Worm (Caenorhabditis elegans) whole organism, L4 larva: ENCODE results near the gene F56D6.18.
A peak's percentile ranks its signal among the peaks of the same experiment; 100 is the strongest.

ENCODE experiments used
- D1046.2 ChIP-seq: fragments of 200-800 bp; sonication (Bioruptor generic); IDR thresholded peaks from 2 replicates; pipeline ENCODE4 v1.3.6; 2022; ENCODE audit warnings: missing genetic modification characterization, missing compliant biosample characterization
- F10B5.3 ChIP-seq: sonication (generic microtip); optimal IDR thresholded peaks from 2 replicates; lab custom pipeline; 2016; ENCODE audit warnings: mild to moderate bottlenecking, missing genetic modification characterization, missing compliant biosample characterization
- F37D6.2 ChIP-seq: sonication (generic microtip); optimal IDR thresholded peaks from 2 replicates; lab custom pipeline; 2016; ENCODE audit warnings: mild to moderate bottlenecking, missing genetic modification characterization, missing compliant biosample characterization
- F49E8.2 ChIP-seq: sonication (generic microtip); optimal IDR thresholded peaks from 2 replicates; lab custom pipeline; 2016; ENCODE audit warnings: missing compliant biosample characterization, mild to moderate bottlenecking, missing genetic modification characterization, borderline replicate concordance
- R02D3.7 ChIP-seq: fragments of 150-350 bp; sonication (generic microtip); optimal IDR thresholded peaks from 3 replicates; lab custom pipeline; 2014; ENCODE audit warnings: missing biosample characterization, missing genetic modification characterization
- Y105C5A.15 ChIP-seq: fragments of 200-800 bp; sonication (Bioruptor generic); IDR thresholded peaks from 2 replicates; pipeline ENCODE4 v1.3.6; 2022; ENCODE audit warnings: missing genetic modification characterization, missing compliant biosample characterization
- Y5F2A.4 ChIP-seq: fragments of 200-800 bp; sonication (Bioruptor generic); optimal IDR thresholded peaks from 2 replicates; lab custom pipeline; 2018; ENCODE audit warnings: mild to moderate bottlenecking, missing genetic modification characterization, missing compliant biosample characterization
- ZK337.2 ChIP-seq: fragments of 200-800 bp; sonication (Bioruptor generic); IDR thresholded peaks from 2 replicates; pipeline ENCODE4 v1.3.6; 2022; ENCODE audit warnings: missing genetic modification reagents, missing genetic modification characterization, missing compliant biosample characterization
- ZK546.5 ChIP-seq, 2 experiments: sonication (generic microtip); optimal IDR thresholded peaks; 2 replicates each; lab custom pipeline; 2017; ENCODE audit warnings: missing biosample characterization in 2 of 2, missing genetic modification characterization in 2 of 2
- aha-1 ChIP-seq: fragments of 150-350 bp; peaks from one replicate; lab custom pipeline; 2014; ENCODE audit warnings: missing biosample characterization, missing genetic modification characterization
- aly-2 ChIP-seq: sonication (generic microtip); optimal IDR thresholded peaks from 2 replicates; lab custom pipeline; 2018; ENCODE audit warnings: missing biosample characterization, missing genetic modification characterization
- arid-1 ChIP-seq: fragments of 200-800 bp; sonication (Bioruptor generic); conservative IDR thresholded peaks from 2 replicates; pipeline ENCODE4 v1.3.6; 2022; ENCODE audit warnings: missing genetic modification reagents, missing genetic modification characterization, missing compliant biosample characterization
- ceh-44 ChIP-seq: fragments of 200-800 bp; sonication (Bioruptor generic); IDR thresholded peaks from 2 replicates; pipeline ENCODE4 v1.3.6; 2022; ENCODE audit warnings: missing genetic modification reagents, missing genetic modification characterization, missing compliant biosample characterization
- ceh-62 ChIP-seq: sonication (generic microtip); optimal IDR thresholded peaks from 2 replicates; lab custom pipeline; 2017; ENCODE audit warnings: missing biosample characterization, missing genetic modification characterization
- ceh-82 ChIP-seq: sonication (generic microtip); optimal IDR thresholded peaks from 2 replicates; lab custom pipeline; 2017; ENCODE audit warnings: missing biosample characterization, missing genetic modification characterization
- ces-1 ChIP-seq: fragments of 150-350 bp; sonication (generic microtip); optimal IDR thresholded peaks from 4 replicates; lab custom pipeline; 2014; ENCODE audit warnings: missing biosample characterization, missing genetic modification reagents, missing genetic modification characterization
- cey-2 ChIP-seq: sonication (generic microtip); optimal IDR thresholded peaks from 3 replicates; lab custom pipeline; 2017; ENCODE audit warnings: missing genetic modification characterization, mild to moderate bottlenecking, missing compliant biosample characterization, antibody characterized with exemption, borderline replicate concordance; ENCODE audit not compliant: insufficient read depth
- daf-19 ChIP-seq: fragments of 200-800 bp; sonication (Bioruptor generic); conservative IDR thresholded peaks from 2 replicates; pipeline ENCODE4 v1.3.6; 2022; ENCODE audit warnings: missing genetic modification characterization, missing compliant biosample characterization
- dmd-6 ChIP-seq: fragments of 200-800 bp; sonication (Bioruptor generic); IDR thresholded peaks from 2 replicates; pipeline ENCODE4 v1.3.6; 2022; ENCODE audit warnings: missing genetic modification reagents, missing genetic modification characterization, missing compliant biosample characterization
- dmd-8 ChIP-seq: fragments of 200-800 bp; sonication (Bioruptor generic); IDR thresholded peaks from 2 replicates; pipeline ENCODE4 v1.3.6; 2022; ENCODE audit warnings: missing genetic modification characterization, missing compliant biosample characterization
- duxl-1 ChIP-seq: sonication (generic microtip); optimal IDR thresholded peaks from 2 replicates; lab custom pipeline; 2016; ENCODE audit warnings: mild to moderate bottlenecking, missing genetic modification characterization, moderate library complexity, missing compliant biosample characterization; ENCODE audit not compliant: poor library complexity
- dve-1 ChIP-seq: sonication (generic microtip); optimal IDR thresholded peaks from 2 replicates; lab custom pipeline; 2017; ENCODE audit warnings: antibody characterized with exemption, mild to moderate bottlenecking, missing genetic modification characterization, missing compliant biosample characterization; ENCODE audit not compliant: insufficient read depth
- egl-43 ChIP-seq: fragments of 200-800 bp; sonication (Bioruptor generic); IDR thresholded peaks from 2 replicates; pipeline ENCODE4 v1.3.6; 2022; ENCODE audit warnings: missing genetic modification reagents, missing genetic modification characterization, missing compliant biosample characterization
- fos-1 ChIP-seq: fragments of 150-350 bp; optimal IDR thresholded peaks from 2 replicates; lab custom pipeline; 2014; ENCODE audit warnings: missing biosample characterization, missing genetic modification characterization
- gei-8 ChIP-seq: fragments of 200-800 bp; sonication (Bioruptor generic); optimal IDR thresholded peaks from 2 replicates; lab custom pipeline; 2018; ENCODE audit warnings: mild to moderate bottlenecking, missing genetic modification characterization, missing compliant biosample characterization
- lin-1 ChIP-seq: fragments of 200-800 bp; sonication (Bioruptor generic); IDR thresholded peaks from 2 replicates; pipeline ENCODE4 v1.3.6; 2022; ENCODE audit warnings: missing genetic modification reagents, missing genetic modification characterization, missing compliant biosample characterization
- lin-13 ChIP-seq: fragments of 150-350 bp; optimal IDR thresholded peaks from 2 replicates; lab custom pipeline; 2014; ENCODE audit warnings: missing biosample characterization, missing genetic modification reagents, missing genetic modification characterization
- lin-15B ChIP-seq: fragments of 150-350 bp; sonication (generic microtip); optimal IDR thresholded peaks from 3 replicates; lab custom pipeline; 2014; ENCODE audit warnings: missing biosample characterization, missing genetic modification characterization
- lin-39 ChIP-seq: fragments of 150-350 bp; optimal IDR thresholded peaks from 2 replicates; lab custom pipeline; 2014; ENCODE audit warnings: missing biosample characterization, missing genetic modification reagents, missing genetic modification characterization
- lir-3 ChIP-seq: sonication (generic microtip); optimal IDR thresholded peaks from 2 replicates; lab custom pipeline; 2016; ENCODE audit warnings: mild to moderate bottlenecking, missing genetic modification characterization, missing compliant biosample characterization
- mdl-1 ChIP-seq, 2 experiments: fragments of 150-350 bp in 1 of 2; sonication (generic microtip) in 1 of 2; optimal IDR thresholded peaks; 2 replicates each; lab custom pipeline; 2014 to 2017; ENCODE audit warnings: missing biosample characterization in 2 of 2, missing genetic modification characterization in 2 of 2
- mep-1 ChIP-seq: fragments of 150-350 bp; sonication (generic microtip); optimal IDR thresholded peaks from 3 replicates; lab custom pipeline; 2014; ENCODE audit warnings: missing biosample characterization, missing genetic modification characterization
- nhr-11 ChIP-seq: fragments of 150-350 bp; optimal IDR thresholded peaks from 2 replicates; lab custom pipeline; 2014; ENCODE audit warnings: missing biosample characterization, missing genetic modification characterization
- nhr-237 ChIP-seq: sonication (generic microtip); optimal IDR thresholded peaks from 2 replicates; lab custom pipeline; 2017; ENCODE audit warnings: missing biosample characterization, missing genetic modification characterization
- nhr-28 ChIP-seq: fragments of 150-350 bp; optimal IDR thresholded peaks from 2 replicates; lab custom pipeline; 2014; ENCODE audit warnings: missing biosample characterization, missing genetic modification characterization
- nhr-48 ChIP-seq: sonication (generic microtip); optimal IDR thresholded peaks from 2 replicates; lab custom pipeline; 2016; ENCODE audit warnings: mild to moderate bottlenecking, missing genetic modification characterization, missing compliant biosample characterization
- nhr-6 ChIP-seq: fragments of 150-350 bp; optimal IDR thresholded peaks from 2 replicates; lab custom pipeline; 2014; ENCODE audit warnings: missing biosample characterization, missing genetic modification characterization
- nhr-76 ChIP-seq: fragments of 150-350 bp; optimal IDR thresholded peaks from 2 replicates; lab custom pipeline; 2014; ENCODE audit warnings: missing biosample characterization, missing genetic modification characterization
- php-3 ChIP-seq: fragments of 200-800 bp; sonication (Bioruptor generic); IDR thresholded peaks from 2 replicates; pipeline ENCODE4 v1.3.6; 2022; ENCODE audit warnings: missing genetic modification reagents, missing genetic modification characterization, missing compliant biosample characterization
- set-16 ChIP-seq: fragments of 200-800 bp; sonication (Bioruptor generic); IDR thresholded peaks from 2 replicates; pipeline ENCODE4 v1.3.6; 2022; ENCODE audit warnings: missing genetic modification reagents, missing genetic modification characterization, missing compliant biosample characterization
- skn-1 ChIP-seq: fragments of 150-350 bp; optimal IDR thresholded peaks from 2 replicates; lab custom pipeline; 2014; ENCODE audit warnings: missing biosample characterization, missing genetic modification characterization
- snpc-1.2 ChIP-seq: fragments of 200-800 bp; sonication (Bioruptor generic); IDR thresholded peaks from 2 replicates; pipeline ENCODE4 v1.3.6; 2022; ENCODE audit warnings: missing genetic modification reagents, missing genetic modification characterization, missing compliant biosample characterization
- snpc-4 ChIP-seq: fragments of 150-350 bp; optimal IDR thresholded peaks from 2 replicates; lab custom pipeline; 2014; ENCODE audit warnings: missing biosample characterization, missing genetic modification characterization
- tag-97 ChIP-seq: fragments of 200-800 bp; sonication (Bioruptor generic); IDR thresholded peaks from 2 replicates; pipeline ENCODE4 v1.3.6; 2022; ENCODE audit warnings: missing genetic modification characterization, missing compliant biosample characterization
- unc-130 ChIP-seq: sonication (generic microtip); optimal IDR thresholded peaks from 2 replicates; lab custom pipeline; 2016; ENCODE audit warnings: missing genetic modification reagents, missing genetic modification characterization, missing compliant biosample characterization
- unc-62 ChIP-seq, 3 experiments: fragments of 150-350 bp in 1 of 3; sonication (generic microtip); optimal IDR thresholded peaks in 2 of 3; peaks in 1 of 3; 1 replicate in 1 of 3; 2 replicates in 2 of 3; lab custom pipeline; 2014 to 2017; ENCODE audit warnings: missing biosample characterization in 3 of 3, missing genetic modification characterization in 3 of 3, missing genetic modification reagents in 3 of 3, missing genotype in 1 of 3
- zag-1 ChIP-seq: fragments of 150-350 bp; optimal IDR thresholded peaks from 2 replicates; lab custom pipeline; 2014; ENCODE audit warnings: missing biosample characterization, missing genetic modification characterization
- zfp-2 ChIP-seq: sonication (generic microtip); optimal IDR thresholded peaks from 2 replicates; lab custom pipeline; 2016; ENCODE audit warnings: mild to moderate bottlenecking, missing genetic modification characterization, missing compliant biosample characterization
- zfp-3 ChIP-seq: fragments of 200-800 bp; sonication (Bioruptor generic); conservative IDR thresholded peaks from 2 replicates; pipeline ENCODE4 v1.3.6; 2022; ENCODE audit warnings: missing genetic modification reagents, missing genetic modification characterization, missing compliant biosample characterization
- zip-11 ChIP-seq: fragments of 200-800 bp; sonication (Bioruptor generic); IDR thresholded peaks from 2 replicates; pipeline ENCODE4 v1.3.6; 2022; ENCODE audit warnings: missing genetic modification characterization, missing compliant biosample characterization
- ztf-11 ChIP-seq: fragments of 150-350 bp; optimal IDR thresholded peaks from 2 replicates; lab custom pipeline; 2014; ENCODE audit warnings: missing biosample characterization, missing genetic modification characterization

Gene F56D6.18

ce11 chrIV:3899719-3900554 is 11.8 kb downstream of the F56D6.18 start, which contains the start of gene srz-62 (continued):
- no peak for TF ChIP-seq D1046.2 (GFP tag; lab: Robert Waterston, UW)
- peak; percentile 75 for TF ChIP-seq nhr-6 (tag; lab: Kevin White, UChicago)
- no peak for TF ChIP-seq dve-1 (tag; lab: Kevin White, UChicago)
- TF ChIP-seq daf-19 (GFP tag; lab: Robert Waterston, UW), result no peak
- TF ChIP-seq lin-1, result peak; percentile 97
- TF ChIP-seq duxl-1 (tag; lab: Kevin White, UChicago), result peak; percentile 47
- TF ChIP-seq lin-39, result no peak
- no peak for TF ChIP-seq zip-11 (GFP tag; lab: Robert Waterston, UW)
- TF ChIP-seq php-3 (GFP tag; lab: Robert Waterston, UW), result peak; percentile 98
- no peak for TF ChIP-seq ceh-44 (GFP tag; lab: Robert Waterston, UW)
- no peak for TF ChIP-seq ceh-62 (tag; lab: Kevin White, UChicago)
- TF ChIP-seq F10B5.3 (tag; lab: Kevin White, UChicago), result no peak
- no peak for TF ChIP-seq tag-97 (GFP tag; lab: Robert Waterston, UW)
- no peak for TF ChIP-seq R02D3.7 (tag; lab: Kevin White, UChicago)
- TF ChIP-seq ZK337.2, result no peak
- TF ChIP-seq aly-2 (tag; lab: Kevin White, UChicago), result no peak
- no peak for TF ChIP-seq Y5F2A.4 (GFP tag; lab: Kevin White, UChicago)
- peak in 1 of 2 experiments; percentile 63 for TF ChIP-seq unc-62 (GFP tag; optimal IDR thresholded peaks at IDR 0.05 in 1 of 2; lab: Kevin White, UChicago)
- TF ChIP-seq unc-62 (tag; optimal IDR thresholded peaks at IDR 0.05; lab: Kevin White, UChicago), result no peak
- no peak for TF ChIP-seq skn-1 (tag; lab: Kevin White, UChicago)
- TF ChIP-seq lir-3 (tag; lab: Kevin White, UChicago), result no peak
- TF ChIP-seq mep-1 (tag; lab: Kevin White, UChicago), result no peak
- no peak for TF ChIP-seq ces-1
- TF ChIP-seq nhr-48, result no peak
- no peak for TF ChIP-seq set-16
- TF ChIP-seq nhr-11 (tag; lab: Kevin White, UChicago), result no peak
- peak in 1 of 2 experiments; percentile 70 for TF ChIP-seq mdl-1 (tag; optimal IDR thresholded peaks at IDR 0.05; lab: Kevin White, UChicago)
- TF ChIP-seq aha-1 (tag; lab: Kevin White, UChicago), result peak; percentile 71
- no peak for TF ChIP-seq ztf-11 (tag; lab: Kevin White, UChicago)
- no peak for TF ChIP-seq nhr-76 (tag; lab: Kevin White, UChicago)
- no peak for TF ChIP-seq arid-1 (GFP tag; lab: Robert Waterston, UW)
- TF ChIP-seq snpc-1.2 (GFP tag; lab: Robert Waterston, UW), result no peak
- TF ChIP-seq F49E8.2 (tag; lab: Kevin White, UChicago), result no peak
- peak; percentile 87 for TF ChIP-seq fos-1 (tag; lab: Kevin White, UChicago)
- TF ChIP-seq snpc-4 (tag; lab: Kevin White, UChicago), result no peak
- TF ChIP-seq cey-2 (tag; lab: Kevin White, UChicago), result no peak
- no peak for TF ChIP-seq lin-13
- no peak for TF ChIP-seq zag-1 (tag; lab: Kevin White, UChicago)
- no peak for TF ChIP-seq ceh-82
- TF ChIP-seq nhr-237 (tag; lab: Kevin White, UChicago), result no peak
- no peak for TF ChIP-seq ZK546.5 (tag; optimal IDR thresholded peaks at IDR 0.05; lab: Kevin White, UChicago)
- no peak for TF ChIP-seq lin-15B (tag; lab: Kevin White, UChicago)
- TF ChIP-seq Y105C5A.15 (GFP tag; lab: Robert Waterston, UW), result no peak
- TF ChIP-seq zfp-3 (GFP tag; lab: Robert Waterston, UW), result 0 out of 2 replicates have a peak, but pooled peaks have one; percentile 26
- peak; percentile 99 for TF ChIP-seq dmd-6 (GFP tag; lab: Robert Waterston, UW)
- TF ChIP-seq F37D6.2 (tag; lab: Kevin White, UChicago), result no peak
- no peak for TF ChIP-seq egl-43 (GFP tag; lab: Robert Waterston, UW)
- no peak for TF ChIP-seq dmd-8 (GFP tag; lab: Robert Waterston, UW)
- TF ChIP-seq zfp-2 (tag; lab: Kevin White, UChicago), result no peak
- no peak for TF ChIP-seq gei-8 (GFP tag; lab: Kevin White, UChicago)
- TF ChIP-seq nhr-28, result peak; percentile 97
- no peak for TF ChIP-seq unc-130 (GFP tag; lab: Kevin White, UChicago)
